Fruit fly (Drosophila melanogaster) whole organism: ENCODE data around the gene Set2.

Experiments used
- Dll ChIP-seq: fragments of >200 bp; optimal IDR thresholded peaks from 2 replicates; lab custom pipeline; 2017
- pan ChIP-seq: fragments of >200 bp; optimal IDR thresholded peaks from 2 replicates; lab custom pipeline; 2017
- psq ChIP-seq: fragments of >200 bp; optimal IDR thresholded peaks from 2 replicates; lab custom pipeline; 2017

- TF ChIP-seq Dll (lab: Kevin White, UChicago), result no peak
- no peak for TF ChIP-seq psq
- TF ChIP-seq pan (lab: Kevin White, UChicago), result no peak
Measured at dm6 chrX:13406293-13406692, 6.7 kb upstream of the Set2 start.
